Fruit fly (Drosophila melanogaster) whole organism, embryonic: ENCODE measurements around the gene rho-4.
A peak's percentile ranks its signal among the peaks of the same experiment; 100 is the strongest.

ENCODE experiments used
- Atf3 ChIP-seq: fragments of 200-800 bp; sonication (Bioruptor generic); optimal IDR thresholded peaks from 3 replicates; lab custom pipeline; 2016; ENCODE audit warnings: missing biosample characterization, missing genetic modification characterization
- Awh ChIP-seq: fragments of 200-800 bp; sonication (Bioruptor generic); IDR thresholded peaks from 2 replicates; pipeline ENCODE4, ENCODE4 v1.3.6; 2022; ENCODE audit warnings: missing biosample characterization, missing genetic modification characterization
- CG10543 ChIP-seq: fragments of 200-800 bp; sonication (Bioruptor generic); optimal IDR thresholded peaks from 3 replicates; lab custom pipeline; 2017; ENCODE audit warnings: missing biosample characterization, mild to moderate bottlenecking, missing genetic modification characterization, moderate library complexity
- CG10959 ChIP-seq: fragments of 200-800 bp; sonication (Bioruptor generic); IDR thresholded peaks from 2 replicates; pipeline ENCODE4 v1.3.6; 2022; ENCODE audit warnings: missing biosample characterization, missing genetic modification characterization
- CG11723 ChIP-seq: fragments of 200-800 bp; sonication (Bioruptor generic); optimal IDR thresholded peaks from 2 replicates; lab custom pipeline; 2017; ENCODE audit warnings: missing biosample characterization, mild to moderate bottlenecking, missing genetic modification characterization
- CG1233 ChIP-seq: fragments of 200-800 bp; sonication (Bioruptor generic); optimal IDR thresholded peaks from 4 replicates; lab custom pipeline; 2018; ENCODE audit warnings: missing biosample characterization, mild to moderate bottlenecking, missing genetic modification characterization
- CG15011 ChIP-seq: fragments of 200-800 bp; sonication (Bioruptor generic); optimal IDR thresholded peaks from 3 replicates; lab custom pipeline; 2018; ENCODE audit warnings: missing biosample characterization, mild to moderate bottlenecking, missing genetic modification characterization
- CG17829 ChIP-seq: fragments of 200-800 bp; optimal IDR thresholded peaks from 2 replicates; lab custom pipeline; 2019; ENCODE audit warnings: missing biosample characterization, mild to moderate bottlenecking, missing genetic modification characterization, moderate library complexity
- CG2129 ChIP-seq: fragments of 200-800 bp; sonication (Bioruptor generic); IDR thresholded peaks from 2 replicates; pipeline ENCODE4 v1.3.6; 2022; ENCODE audit warnings: missing biosample characterization, missing genetic modification characterization; ENCODE audit not compliant: partially characterized antibody
- CG2712 ChIP-seq: fragments of 200-800 bp; optimal IDR thresholded peaks from 3 replicates; lab custom pipeline; 2019; ENCODE audit warnings: missing biosample characterization, mild to moderate bottlenecking, missing genetic modification characterization, moderate library complexity
- CG3995 ChIP-seq: fragments of 200-800 bp; sonication (Bioruptor generic); optimal IDR thresholded peaks from 3 replicates; lab custom pipeline; 2016; ENCODE audit warnings: missing biosample characterization, missing genetic modification characterization
- CG4617 ChIP-seq: fragments of 200-800 bp; sonication (Bioruptor generic); optimal IDR thresholded peaks from 3 replicates; lab custom pipeline; 2016; ENCODE audit warnings: missing biosample characterization, missing genetic modification characterization, borderline replicate concordance
- CG6254 ChIP-seq: fragments of 200-800 bp; sonication (Bioruptor generic); optimal IDR thresholded peaks from 3 replicates; lab custom pipeline; 2017; ENCODE audit warnings: mild to moderate bottlenecking, missing biosample characterization, missing genetic modification reagents, missing genetic modification characterization
- CG8478 ChIP-seq: fragments of >200 bp; optimal IDR thresholded peaks from 2 replicates; lab custom pipeline; 2018
- CG9797 ChIP-seq: fragments of 200-800 bp; sonication (Bioruptor generic); optimal IDR thresholded peaks from 3 replicates; lab custom pipeline; 2018; ENCODE audit warnings: missing biosample characterization, mild to moderate bottlenecking, missing genetic modification characterization
- D19B ChIP-seq: fragments of 200-800 bp; sonication (Bioruptor generic); optimal IDR thresholded peaks from 2 replicates; lab custom pipeline; 2017; ENCODE audit warnings: missing biosample characterization, mild to moderate bottlenecking, missing genetic modification characterization
- Dip2 ChIP-seq: fragments of 200-800 bp; sonication (Bioruptor generic); IDR thresholded peaks from 2 replicates; pipeline ENCODE4 v1.3.6; 2022; ENCODE audit warnings: missing biosample characterization, missing genetic modification characterization
- Dll ChIP-seq: fragments of 200-800 bp; sonication (Bioruptor generic); IDR thresholded peaks from 4 replicates; pipeline ENCODE4 v1.3.6; 2022; ENCODE audit warnings: missing biosample characterization, missing genetic modification characterization; ENCODE audit not compliant: partially characterized antibody
- Dref ChIP-seq: fragments of 200-800 bp; sonication (Bioruptor generic); IDR thresholded peaks from 2 replicates; pipeline ENCODE4 v1.3.6; 2022; ENCODE audit warnings: missing biosample characterization, missing genetic modification characterization
- E2f1 ChIP-seq: fragments of 200-800 bp; sonication (Bioruptor generic); IDR thresholded peaks from 2 replicates; pipeline ENCODE4 v1.3.6; 2022; ENCODE audit warnings: missing biosample characterization, missing genetic modification characterization
- GATAe ChIP-seq: fragments of 200-800 bp; sonication (Bioruptor generic); conservative IDR thresholded peaks from 2 replicates; pipeline ENCODE4 v1.3.6; 2022; ENCODE audit warnings: missing biosample characterization, missing genetic modification characterization
- Med ChIP-seq: fragments of 200-800 bp; sonication (Bioruptor generic); peaks from one replicate; lab custom pipeline; 2016; ENCODE audit warnings: missing biosample characterization, missing genetic modification characterization, mild to moderate bottlenecking, inconsistent platforms, moderate library complexity
- NC2α ChIP-seq: fragments of 200-800 bp; sonication (Bioruptor generic); optimal IDR thresholded peaks from 2 replicates; lab custom pipeline; 2016; ENCODE audit warnings: missing biosample characterization, missing genetic modification characterization
- NFAT ChIP-seq: fragments of 200-800 bp; sonication (Bioruptor generic); IDR thresholded peaks from 2 replicates; pipeline ENCODE4 v1.3.6; 2022; ENCODE audit warnings: missing biosample characterization, missing genetic modification characterization
- NK7.1 ChIP-seq: fragments of 200-800 bp; sonication (Bioruptor generic); optimal IDR thresholded peaks from 3 replicates; lab custom pipeline; 2016; ENCODE audit warnings: missing biosample characterization, missing genetic modification characterization
- Side ChIP-seq: fragments of 200-800 bp; sonication (Bioruptor generic); optimal IDR thresholded peaks from 2 replicates; lab custom pipeline; 2016; ENCODE audit warnings: missing biosample characterization, missing genetic modification characterization
- Sox100B ChIP-seq: fragments of 200-800 bp; sonication (Bioruptor generic); optimal IDR thresholded peaks from 3 replicates; lab custom pipeline; 2018; ENCODE audit warnings: missing biosample characterization, mild to moderate bottlenecking, missing genetic modification characterization
- Tbp ChIP-seq: fragments of >200 bp; optimal IDR thresholded peaks from 2 replicates; lab custom pipeline; 2018; ENCODE audit warnings: missing biosample characterization, missing genetic modification characterization
- YL-1 ChIP-seq: fragments of 200-800 bp; sonication (Bioruptor generic); optimal IDR thresholded peaks from 3 replicates; lab custom pipeline; 2017; ENCODE audit warnings: missing biosample characterization, mild to moderate bottlenecking, missing genetic modification characterization
- ase ChIP-seq: fragments of 200-800 bp; sonication (Bioruptor generic); IDR thresholded peaks from 3 replicates; pipeline ENCODE4 v1.3.6; 2022; ENCODE audit warnings: missing biosample characterization, missing genetic modification characterization
- ato ChIP-seq: fragments of 200-800 bp; sonication (Bioruptor generic); IDR thresholded peaks from 2 replicates; pipeline ENCODE4 v1.3.6; 2022; ENCODE audit warnings: missing biosample characterization, missing genetic modification characterization; ENCODE audit not compliant: partially characterized antibody
- az2 ChIP-seq: fragments of 200-800 bp; sonication (Bioruptor generic); optimal IDR thresholded peaks from 3 replicates; lab custom pipeline; 2016; ENCODE audit warnings: missing biosample characterization, missing genetic modification characterization
- bab2 ChIP-seq: fragments of 200-800 bp; sonication (Bioruptor generic); optimal IDR thresholded peaks from 2 replicates; lab custom pipeline; 2016; ENCODE audit warnings: missing biosample characterization, missing genetic modification characterization
- caup ChIP-seq: fragments of 200-800 bp; sonication (Bioruptor generic); optimal IDR thresholded peaks from 3 replicates; lab custom pipeline; 2017; ENCODE audit warnings: missing biosample characterization, mild to moderate bottlenecking, missing genetic modification characterization, moderate library complexity; ENCODE audit not compliant: severe bottlenecking
- crc ChIP-seq: fragments of 200-800 bp; sonication (Bioruptor generic); optimal IDR thresholded peaks from 2 replicates; lab custom pipeline; 2016; ENCODE audit warnings: missing biosample characterization, missing genetic modification characterization
- fd96Cb ChIP-seq: fragments of 200-800 bp; sonication (Bioruptor generic); optimal IDR thresholded peaks from 2 replicates; lab custom pipeline; 2018; ENCODE audit warnings: missing biosample characterization, mild to moderate bottlenecking, missing genetic modification characterization, moderate library complexity
- fru ChIP-seq: fragments of >200 bp; optimal IDR thresholded peaks from 2 replicates; lab custom pipeline; 2017
- gce ChIP-seq: fragments of 200-800 bp; sonication (Bioruptor generic); IDR thresholded peaks from 3 replicates; pipeline ENCODE4 v1.3.6; 2022; ENCODE audit warnings: missing biosample characterization, missing genetic modification characterization
- gcm ChIP-seq: fragments of 200-800 bp; sonication (Bioruptor generic); optimal IDR thresholded peaks from 2 replicates; lab custom pipeline; 2019; ENCODE audit warnings: missing biosample characterization, mild to moderate bottlenecking, missing genetic modification characterization, moderate library complexity
- hb ChIP-seq: fragments of 200-800 bp; sonication (Bioruptor generic); IDR thresholded peaks from 3 replicates; pipeline ENCODE4 v1.3.6; 2022; ENCODE audit warnings: missing biosample characterization, missing genetic modification characterization; ENCODE audit not compliant: partially characterized antibody
- ken ChIP-seq: fragments of 200-800 bp; sonication (Bioruptor generic); IDR thresholded peaks from 3 replicates; pipeline ENCODE4 v1.3.6; 2022; ENCODE audit warnings: missing biosample characterization, missing genetic modification characterization
- mld ChIP-seq: fragments of 200-800 bp; sonication (Bioruptor generic); IDR thresholded peaks from 3 replicates; pipeline ENCODE4 v1.3.6; 2022; ENCODE audit warnings: missing biosample characterization, missing genetic modification characterization; ENCODE audit not compliant: partially characterized antibody
- nerfin-2 ChIP-seq: fragments of 200-800 bp; sonication (Bioruptor generic); IDR thresholded peaks from 2 replicates; pipeline ENCODE4 v1.3.6; 2022; ENCODE audit warnings: missing biosample characterization, missing genetic modification characterization; ENCODE audit not compliant: partially characterized antibody
- pb ChIP-seq: fragments of 200-800 bp; sonication (Bioruptor generic); optimal IDR thresholded peaks from 3 replicates; lab custom pipeline; 2016; ENCODE audit warnings: missing biosample characterization, missing genetic modification characterization
- pum ChIP-seq: fragments of 200-800 bp; sonication (Bioruptor generic); optimal IDR thresholded peaks from 2 replicates; lab custom pipeline; 2016; ENCODE audit warnings: missing biosample characterization, missing genetic modification characterization
- sima ChIP-seq: fragments of 200-800 bp; sonication (Bioruptor generic); optimal IDR thresholded peaks from 2 replicates; lab custom pipeline; 2016; ENCODE audit warnings: missing biosample characterization, missing genetic modification characterization
- sna ChIP-seq: fragments of 200-800 bp; sonication (Bioruptor generic); IDR thresholded peaks from 2 replicates; pipeline ENCODE4 v1.3.6; 2022; ENCODE audit warnings: missing biosample characterization, missing genetic modification characterization; ENCODE audit not compliant: partially characterized antibody
- ssp ChIP-seq: fragments of 200-800 bp; sonication (Bioruptor generic); IDR thresholded peaks from 2 replicates; pipeline ENCODE4 v1.3.6; 2022; ENCODE audit warnings: missing biosample characterization, missing genetic modification characterization
- trem ChIP-seq: fragments of 200-800 bp; optimal IDR thresholded peaks from 3 replicates; lab custom pipeline; 2019; ENCODE audit warnings: missing biosample characterization, mild to moderate bottlenecking, missing genetic modification characterization, moderate library complexity
- zf30C ChIP-seq: fragments of 200-800 bp; sonication (Bioruptor generic); optimal IDR thresholded peaks from 3 replicates; lab custom pipeline; 2018; ENCODE audit warnings: missing biosample characterization, mild to moderate bottlenecking, missing genetic modification characterization

Gene rho-4

DNA sequence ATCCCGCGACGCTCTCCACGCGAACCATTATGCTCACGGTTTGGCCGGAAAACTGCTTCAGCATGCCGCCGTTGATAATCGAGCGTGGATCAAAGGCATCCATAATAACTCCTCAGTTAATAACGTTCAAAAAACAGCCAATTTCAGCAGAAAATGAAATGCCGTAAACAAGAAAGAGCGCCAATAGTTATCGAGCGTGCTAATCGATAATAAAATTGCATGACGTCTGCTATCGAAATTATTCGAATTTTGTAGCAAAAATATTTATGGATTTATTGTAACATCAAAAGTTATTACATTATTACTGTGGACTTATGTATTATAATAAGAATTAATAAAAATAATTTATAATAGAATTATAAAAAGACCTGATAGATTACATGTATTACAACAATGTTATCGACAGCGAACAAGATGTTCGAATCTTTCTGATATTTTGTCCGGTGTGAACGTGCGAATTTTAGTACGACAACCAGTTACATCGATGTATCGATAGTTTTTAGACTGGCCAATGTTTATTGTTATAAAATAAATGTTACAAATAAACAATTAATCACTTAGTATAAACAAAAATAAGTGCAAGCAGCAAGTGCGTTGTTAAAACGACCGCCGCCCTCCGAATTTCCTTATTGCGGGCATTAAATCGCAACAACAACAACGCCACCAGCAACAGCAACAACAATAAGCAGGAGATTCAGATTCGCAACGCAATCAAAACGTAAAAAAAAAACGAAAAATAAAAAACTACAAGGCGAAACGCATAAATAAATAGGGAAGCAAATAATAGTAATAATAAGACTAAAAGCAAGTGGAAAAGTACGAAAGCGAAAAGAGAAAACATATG is 16.2 kb downstream of the rho-4 start, which contains the start of the genes RPA3 and Met (continued):
- TF ChIP-seq mld (GFP tag; lab: Robert Waterston, UW) (peak; percentile 61; the same call in 1 of the 3 replicates), nerfin-2 (peak; percentile 68; the same call in 1 of the 2 replicates), ase (no peak), CG10959 (GFP tag; lab: Robert Waterston, UW) (no peak), bab2 (GFP tag; lab: Kevin White, UChicago) (no peak), CG1233 (GFP tag; lab: Kevin White, UChicago) (no peak), D19B (GFP tag; lab: Kevin White, UChicago) (no peak), Side (GFP tag; lab: Kevin White, UChicago) (no peak), CG4617 (GFP tag; lab: Kevin White, UChicago) (peak; percentile 78), Dref (GFP tag; lab: Robert Waterston, UW) (peak; percentile 72), Atf3 (GFP tag; lab: Kevin White, UChicago) (no peak), gce (GFP tag; lab: Robert Waterston, UW) (no peak), pb (GFP tag; lab: Kevin White, UChicago) (no peak), CG2712 (peak; percentile 35), fru (lab: Kevin White, UChicago) (no peak), trem (tag; lab: Kevin White, UChicago) (no peak), CG3995 (no peak), Tbp (no peak), caup (no peak), CG8478 (lab: Kevin White, UChicago) (no peak), CG6254 (GFP tag; lab: Kevin White, UChicago) (no peak), CG2129 (GFP tag; lab: Robert Waterston, UW) (peak; percentile 42), ken (GFP tag; lab: Robert Waterston, UW) (no peak), gcm (GFP tag; lab: Kevin White, UChicago) (no peak), CG9797 (GFP tag; lab: Kevin White, UChicago) (no peak), az2 (no peak), NC2α (GFP tag; lab: Kevin White, UChicago) (no peak), Awh (GFP tag; lab: Robert Waterston, UW) (no peak), NK7.1 (GFP tag; lab: Kevin White, UChicago) (no peak), ssp (GFP tag; lab: Robert Waterston, UW) (peak; percentile 67), sima (GFP tag; lab: Kevin White, UChicago) (no peak), Sox100B (GFP tag; lab: Kevin White, UChicago) (no peak), GATAe (no peak), CG10543 (GFP tag; lab: Kevin White, UChicago) (no peak), Med (GFP tag; lab: Kevin White, UChicago) (peak; percentile 70), NFAT (GFP tag; lab: Robert Waterston, UW) (no peak), YL-1 (GFP tag; lab: Kevin White, UChicago) (peak; percentile 62), CG17829 (peak; percentile 29), Dip2 (GFP tag; lab: Robert Waterston, UW) (no peak), CG15011 (GFP tag; lab: Kevin White, UChicago) (no peak), pum (GFP tag; lab: Kevin White, UChicago) (no peak), E2f1 (GFP tag; lab: Robert Waterston, UW) (no peak), hb (GFP tag; lab: Robert Waterston, UW) (peak; percentile 71; the same call in 1 of the 3 replicates), Dll (peak; percentile 81), sna (GFP tag; lab: Robert Waterston, UW) (peak; percentile 77), fd96Cb (tag; lab: Kevin White, UChicago) (no peak), CG11723 (no peak), crc (no peak), zf30C (GFP tag; lab: Kevin White, UChicago) (no peak), ato (peak; percentile 55; the same call in 1 of the 2 replicates)
